Worm (Caenorhabditis elegans): ENCODE measurements around the gene F26H11.4.

- TF ChIP-seq med-1 (GFP tag; optimal IDR thresholded peaks at IDR 0.05; ENCODE audit: insufficient read depth) = no peak
- TF ChIP-seq ztf-29 (GFP tag; IDR thresholded peaks at IDR 0.05) = 0 out of 2 replicates have a peak, but pooled peaks have one; percentile 5
- TF ChIP-seq flt-1 (GFP tag; IDR thresholded peaks at IDR 0.05) = no peak
- TF ChIP-seq ztf-23 (GFP tag; IDR thresholded peaks at IDR 0.05) = no peak
- no peak for TF ChIP-seq T22C8.4 (GFP tag; IDR thresholded peaks at IDR 0.05)
- no peak for TF ChIP-seq klf-2 (GFP tag; conservative IDR thresholded peaks at IDR 0.05)
These were observed 25.4 kb downstream of the F26H11.4 start for ce11 chrII:14433712-14434352.

Data from whole organism, midembryonic.